Worm (Caenorhabditis elegans): Measurements from ENCODE around the gene seld-1.

- TF ChIP-seq dao-5 (tag; optimal IDR thresholded peaks at IDR 0.05) (no peak), him-1 (tag; optimal IDR thresholded peaks at IDR 0.05) (no peak), W03F9.2 (tag; optimal IDR thresholded peaks at IDR 0.05) (no peak)
These were observed 21.6 kb upstream of the seld-1 start for ce11 chrIV:13483596-13483995.
